Fruit fly (Drosophila melanogaster) whole organism, embryonic: ENCODE results near the gene barr.
A peak's percentile ranks its signal among the peaks of the same experiment; 100 is the strongest.

Experiments used
- Asciz ChIP-seq: fragments of 200-800 bp; sonication (Bioruptor generic); optimal IDR thresholded peaks from 2 replicates; lab custom pipeline; 2017; ENCODE audit warnings: missing biosample characterization, mild to moderate bottlenecking, missing genetic modification characterization, missing genetic modification reagents
- Atf-2 ChIP-seq: fragments of 200-800 bp; sonication (Bioruptor generic); optimal IDR thresholded peaks from 2 replicates; lab custom pipeline; 2016; ENCODE audit warnings: missing biosample characterization, missing genetic modification characterization
- Atf3 ChIP-seq: fragments of 200-800 bp; sonication (Bioruptor generic); optimal IDR thresholded peaks from 3 replicates; lab custom pipeline; 2016; ENCODE audit warnings: missing biosample characterization, missing genetic modification characterization
- CG10209 ChIP-seq: fragments of 200-800 bp; sonication (Bioruptor generic); optimal IDR thresholded peaks from 3 replicates; lab custom pipeline; 2017; ENCODE audit warnings: missing biosample characterization, mild to moderate bottlenecking, missing genetic modification characterization, missing genetic modification reagents
- CG12299 ChIP-seq: fragments of 200-800 bp; sonication (Bioruptor generic); optimal IDR thresholded peaks from 2 replicates; lab custom pipeline; 2018; ENCODE audit warnings: missing biosample characterization, mild to moderate bottlenecking, missing genetic modification characterization
- CG12942 ChIP-seq: fragments of 200-800 bp; sonication (Bioruptor generic); optimal IDR thresholded peaks from 3 replicates; lab custom pipeline; 2016; ENCODE audit warnings: missing biosample characterization, missing genetic modification characterization
- CG13775 ChIP-seq: fragments of 200-800 bp; sonication (Bioruptor generic); optimal IDR thresholded peaks from 3 replicates; lab custom pipeline; 2017; ENCODE audit warnings: missing biosample characterization, mild to moderate bottlenecking, missing genetic modification characterization
- CG17912 ChIP-seq: fragments of 200-800 bp; sonication (Bioruptor generic); optimal IDR thresholded peaks from 2 replicates; lab custom pipeline; 2018; ENCODE audit warnings: missing biosample characterization, mild to moderate bottlenecking, missing genetic modification characterization
- CG2116 ChIP-seq: fragments of 200-800 bp; sonication (Bioruptor generic); optimal IDR thresholded peaks from 3 replicates; lab custom pipeline; 2018; ENCODE audit warnings: missing biosample characterization, mild to moderate bottlenecking, missing genetic modification characterization
- CG2120 ChIP-seq: fragments of 200-800 bp; sonication (Bioruptor generic); optimal IDR thresholded peaks from 3 replicates; lab custom pipeline; 2016; ENCODE audit warnings: missing biosample characterization, missing genetic modification characterization
- CG2202 ChIP-seq: fragments of 200-800 bp; sonication (Bioruptor generic); optimal IDR thresholded peaks from 2 replicates; lab custom pipeline; 2018; ENCODE audit warnings: missing biosample characterization, mild to moderate bottlenecking, missing genetic modification characterization
- CG3407 ChIP-seq: fragments of 200-800 bp; sonication (Bioruptor generic); optimal IDR thresholded peaks from 2 replicates; lab custom pipeline; 2018; ENCODE audit warnings: missing biosample characterization, mild to moderate bottlenecking, missing genetic modification characterization
- CG34422 ChIP-seq: fragments of 200-800 bp; sonication (Bioruptor generic); IDR thresholded peaks from 3 replicates; pipeline ENCODE4 v1.3.6; 2022; ENCODE audit warnings: missing biosample characterization, missing genetic modification characterization
- CG3838 ChIP-seq: fragments of 200-800 bp; sonication (Bioruptor generic); optimal IDR thresholded peaks from 3 replicates; lab custom pipeline; 2016; ENCODE audit warnings: missing biosample characterization, missing genetic modification characterization
- CG4282 ChIP-seq: fragments of 200-800 bp; sonication (Bioruptor generic); optimal IDR thresholded peaks from 2 replicates; lab custom pipeline; 2016; ENCODE audit warnings: missing biosample characterization, missing genetic modification characterization
- CG4707 ChIP-seq: fragments of 200-800 bp; sonication (Bioruptor generic); optimal IDR thresholded peaks from 2 replicates; lab custom pipeline; 2018; ENCODE audit warnings: missing biosample characterization, mild to moderate bottlenecking, missing genetic modification characterization, moderate library complexity
- CG5953 ChIP-seq: fragments of 200-800 bp; sonication (Bioruptor generic); IDR thresholded peaks from 2 replicates; pipeline ENCODE4 v1.3.6; 2022; ENCODE audit warnings: missing biosample characterization, missing genetic modification characterization
- CG6683 ChIP-seq: fragments of 200-800 bp; sonication (Bioruptor generic); optimal IDR thresholded peaks from 2 replicates; lab custom pipeline; 2017; ENCODE audit warnings: missing biosample characterization, mild to moderate bottlenecking, missing genetic modification characterization, missing genetic modification reagents
- CG7357 ChIP-seq: fragments of 200-800 bp; sonication (Bioruptor generic); IDR thresholded peaks from 3 replicates; pipeline ENCODE4 v1.3.6; 2022; ENCODE audit warnings: missing biosample characterization, missing genetic modification characterization
- CG7556 ChIP-seq: fragments of 200-800 bp; sonication (Bioruptor generic); optimal IDR thresholded peaks from 2 replicates; lab custom pipeline; 2017; ENCODE audit warnings: missing biosample characterization, mild to moderate bottlenecking, missing genetic modification characterization
- CG7987 ChIP-seq: fragments of 200-800 bp; sonication (Bioruptor generic); optimal IDR thresholded peaks from 2 replicates; lab custom pipeline; 2018; ENCODE audit warnings: missing biosample characterization, mild to moderate bottlenecking, missing genetic modification characterization, moderate library complexity
- CG8290 ChIP-seq, 3 experiments: fragments of 200-800 bp; sonication (Bioruptor generic); optimal IDR thresholded peaks; 2 replicates each; lab custom pipeline; 2016 to 2019; ENCODE audit warnings: missing biosample characterization in 3 of 3, missing genetic modification characterization in 3 of 3, mild to moderate bottlenecking in 2 of 3, moderate library complexity in 1 of 3
- CG9437 ChIP-seq: fragments of 200-800 bp; sonication (Bioruptor generic); optimal IDR thresholded peaks from 2 replicates; lab custom pipeline; 2018; ENCODE audit warnings: missing biosample characterization, mild to moderate bottlenecking, missing genetic modification characterization
- CG9609 ChIP-seq: fragments of 200-800 bp; sonication (Bioruptor generic); optimal IDR thresholded peaks from 3 replicates; lab custom pipeline; 2016; ENCODE audit warnings: missing biosample characterization, missing genetic modification characterization
- CG9876 ChIP-seq: fragments of 200-800 bp; sonication (Bioruptor generic); optimal IDR thresholded peaks from 2 replicates; lab custom pipeline; 2016; ENCODE audit warnings: missing biosample characterization, missing genetic modification characterization
- CoRest ChIP-seq: fragments of 200-800 bp; sonication (Bioruptor generic); optimal IDR thresholded peaks from 3 replicates; lab custom pipeline; 2018; ENCODE audit warnings: missing biosample characterization, mild to moderate bottlenecking, missing genetic modification characterization, moderate library complexity
- Dip3 ChIP-seq: fragments of 200-800 bp; sonication (Bioruptor generic); optimal IDR thresholded peaks from 3 replicates; lab custom pipeline; 2016; ENCODE audit warnings: missing biosample characterization, missing genetic modification characterization
- Eip74EF ChIP-seq, 2 experiments: fragments of 200-800 bp in 1 of 2; fragments of >200 bp in 1 of 2; sonication (Bioruptor generic) in 1 of 2; optimal IDR thresholded peaks; 2 replicates each; lab custom pipeline; 2017 to 2019; ENCODE audit warnings: missing biosample characterization in 2 of 2, missing genetic modification characterization in 2 of 2, mild to moderate bottlenecking in 1 of 2, moderate library complexity in 1 of 2
- HmgD ChIP-seq: fragments of 200-800 bp; sonication (Bioruptor generic); optimal IDR thresholded peaks from 3 replicates; lab custom pipeline; 2016; ENCODE audit warnings: missing biosample characterization, missing genetic modification characterization
- Lhr ChIP-seq: fragments of 200-800 bp; sonication (Bioruptor generic); optimal IDR thresholded peaks from 3 replicates; lab custom pipeline; 2017; ENCODE audit warnings: mild to moderate bottlenecking, missing biosample characterization, missing genetic modification reagents, missing genetic modification characterization
- Lpt ChIP-seq: fragments of >200 bp; optimal IDR thresholded peaks from 2 replicates; lab custom pipeline; 2018; ENCODE audit warnings: missing biosample characterization, missing genetic modification characterization
- Nf-YB ChIP-seq: fragments of 200-800 bp; sonication (Bioruptor generic); optimal IDR thresholded peaks from 3 replicates; lab custom pipeline; 2019; ENCODE audit warnings: missing biosample characterization, mild to moderate bottlenecking, missing genetic modification characterization, moderate library complexity
- Spps ChIP-seq: fragments of 200-800 bp; sonication (Bioruptor generic); optimal IDR thresholded peaks from 2 replicates; lab custom pipeline; 2018; ENCODE audit warnings: missing biosample characterization, mild to moderate bottlenecking, missing genetic modification characterization
- Ssrp ChIP-seq: fragments of 200-800 bp; sonication (Bioruptor generic); optimal IDR thresholded peaks from 2 replicates; lab custom pipeline; 2018; ENCODE audit warnings: missing biosample characterization, mild to moderate bottlenecking, missing genetic modification characterization, moderate library complexity
- ara ChIP-seq: fragments of 200-800 bp; sonication (Bioruptor generic); IDR thresholded peaks from 2 replicates; pipeline ENCODE4 v1.3.6; 2022; ENCODE audit warnings: missing biosample characterization, missing genetic modification characterization
- bab2 ChIP-seq: fragments of 200-800 bp; sonication (Bioruptor generic); optimal IDR thresholded peaks from 2 replicates; lab custom pipeline; 2016; ENCODE audit warnings: missing biosample characterization, missing genetic modification characterization
- bbx ChIP-seq: fragments of 200-800 bp; sonication (Bioruptor generic); IDR thresholded peaks from 2 replicates; pipeline ENCODE4 v1.3.6; 2022; ENCODE audit warnings: missing biosample characterization, missing genetic modification characterization; ENCODE audit not compliant: partially characterized antibody
- cg ChIP-seq: fragments of 200-800 bp; sonication (Bioruptor generic); optimal IDR thresholded peaks from 3 replicates; lab custom pipeline; 2019; ENCODE audit warnings: missing biosample characterization, mild to moderate bottlenecking, missing genetic modification characterization, moderate library complexity
- chm ChIP-seq: fragments of 200-800 bp; sonication (Bioruptor generic); IDR thresholded peaks from 2 replicates; pipeline ENCODE4 v1.3.6; 2022; ENCODE audit warnings: missing biosample characterization, missing genetic modification characterization
- dimm ChIP-seq: fragments of 200-800 bp; sonication (Bioruptor generic); IDR thresholded peaks from 2 replicates; pipeline ENCODE4 v1.3.6; 2022; ENCODE audit warnings: missing biosample characterization, missing genetic modification characterization
- dpn ChIP-seq, 2 experiments: fragments of 200-800 bp; sonication (Bioruptor generic); optimal IDR thresholded peaks; 3 replicates each; lab custom pipeline; 2016; ENCODE audit warnings: missing biosample characterization in 2 of 2, missing genetic modification characterization in 2 of 2
- fd102C ChIP-seq: fragments of 200-800 bp; sonication (Bioruptor generic); optimal IDR thresholded peaks from 2 replicates; lab custom pipeline; 2018; ENCODE audit warnings: missing biosample characterization, mild to moderate bottlenecking, missing genetic modification characterization, moderate library complexity
- lola ChIP-seq, 3 experiments: fragments of >200 bp in 2 of 3; fragments of 200-800 bp in 1 of 3; sonication (Bioruptor generic) in 1 of 3; optimal IDR thresholded peaks; 2 replicates each; lab custom pipeline; 2017 to 2019; ENCODE audit warnings: missing biosample characterization in 3 of 3, missing genetic modification characterization in 3 of 3, mild to moderate bottlenecking in 1 of 3, moderate library complexity in 1 of 3
- psq ChIP-seq: fragments of 200-800 bp; sonication (Bioruptor generic); optimal IDR thresholded peaks from 2 replicates; lab custom pipeline; 2017; ENCODE audit warnings: missing biosample characterization, missing genetic modification characterization
- slbo ChIP-seq: fragments of 200-800 bp; sonication (Bioruptor generic); IDR thresholded peaks from 2 replicates; pipeline ENCODE4 v1.3.6; 2022; ENCODE audit warnings: missing biosample characterization, missing genetic modification characterization
- sr ChIP-seq: fragments of 200-800 bp; sonication (Bioruptor generic); IDR thresholded peaks from 3 replicates; pipeline ENCODE4 v1.3.6; 2022; ENCODE audit warnings: missing biosample characterization, missing genetic modification characterization
- tio ChIP-seq: fragments of 200-800 bp; sonication (Bioruptor generic); optimal IDR thresholded peaks from 2 replicates; lab custom pipeline; 2017; ENCODE audit warnings: missing biosample characterization, missing genetic modification characterization, inconsistent platforms
- unpg ChIP-seq: fragments of 200-800 bp; sonication (Bioruptor generic); optimal IDR thresholded peaks from 3 replicates; lab custom pipeline; 2018; ENCODE audit warnings: missing biosample characterization, mild to moderate bottlenecking, missing genetic modification characterization, moderate library complexity
- wdn ChIP-seq: fragments of 200-800 bp; sonication (Bioruptor generic); IDR thresholded peaks from 2 replicates; pipeline ENCODE4 v1.3.6; 2022; ENCODE audit warnings: missing biosample characterization, missing genetic modification characterization
- yki ChIP-seq: fragments of >200 bp; optimal IDR thresholded peaks from 3 replicates; lab custom pipeline; 2018

barr gene

DNA sequence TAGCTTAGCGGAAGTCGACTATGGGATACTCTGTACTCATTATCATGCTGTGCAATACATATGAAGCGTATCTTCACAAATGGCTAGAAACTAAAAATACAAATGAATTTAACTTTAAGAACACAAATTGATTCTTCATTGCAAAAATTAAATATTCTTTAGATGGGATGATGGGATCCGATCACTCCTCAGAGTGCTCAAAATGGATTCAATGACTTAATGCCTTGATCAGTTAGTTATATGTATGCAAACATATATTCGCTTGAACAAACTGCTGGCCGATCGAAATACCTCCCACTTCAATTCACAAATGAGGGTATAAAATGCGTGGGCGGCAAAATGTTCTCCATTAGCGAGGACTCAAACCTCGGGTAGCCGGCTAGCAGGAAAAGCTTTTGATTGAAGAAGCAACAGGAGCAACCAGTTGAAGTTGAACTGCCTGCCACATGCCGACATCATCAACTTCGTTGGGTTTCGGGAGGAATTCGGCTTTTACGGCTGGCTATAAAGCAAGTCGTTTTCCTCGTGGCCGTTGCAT, 33.7 kb downstream of the barr start, which contains the start of gene sNPF:
Gene sNPF (plus strand): TSS at position 534 of the 538 bp plus-strand sequence.
- peak; percentile 49 for TF ChIP-seq CG9609 (GFP tag; lab: Kevin White, UChicago)
- peak; percentile 85 for TF ChIP-seq CG7556 (GFP tag; lab: Kevin White, UChicago)
- TF ChIP-seq CG4707 (GFP tag; lab: Kevin White, UChicago), result no peak
- no peak for TF ChIP-seq CG6683
- TF ChIP-seq dpn (GFP tag; optimal IDR thresholded peaks at IDR 0.05; lab: Kevin White, UChicago), result peak; percentile 47 to 50
- TF ChIP-seq sr (GFP tag; lab: Robert Waterston, UW), result peak; percentile 55; the same call in 1 of the 3 replicates
- no peak for TF ChIP-seq Spps (tag; lab: Kevin White, UChicago)
- peak; percentile 54 for TF ChIP-seq Atf3
- no peak for TF ChIP-seq CG3838
- TF ChIP-seq CG4282 (GFP tag; lab: Kevin White, UChicago), result no peak
- TF ChIP-seq chm (GFP tag; lab: Robert Waterston, UW), result no peak
- TF ChIP-seq CG34422 (GFP tag; lab: Robert Waterston, UW), result no peak
- TF ChIP-seq wdn (GFP tag; lab: Robert Waterston, UW), result no peak
- TF ChIP-seq CoRest (tag; lab: Kevin White, UChicago), result peak; percentile 69
- TF ChIP-seq CG7357 (GFP tag; lab: Robert Waterston, UW), result no peak
- TF ChIP-seq CG2116 (GFP tag; lab: Kevin White, UChicago), result no peak
- no peak for TF ChIP-seq CG8290 (GFP tag; optimal IDR thresholded peaks at IDR 0.05; lab: Kevin White, UChicago)
- peak in 1 of 2 experiments; percentile 5 for TF ChIP-seq CG8290 (tag; optimal IDR thresholded peaks at IDR 0.05; lab: Kevin White, UChicago)
- no peak for TF ChIP-seq dimm (GFP tag; lab: Robert Waterston, UW)
- no peak for TF ChIP-seq unpg (GFP tag; lab: Kevin White, UChicago)
- no peak for TF ChIP-seq fd102C (GFP tag; lab: Kevin White, UChicago)
- TF ChIP-seq CG9437 (GFP tag; lab: Kevin White, UChicago), result peak; percentile 54
- TF ChIP-seq CG17912 (GFP tag; lab: Kevin White, UChicago), result no peak
- no peak for TF ChIP-seq Asciz (GFP tag; lab: Kevin White, UChicago)
- no peak for TF ChIP-seq ara (GFP tag; lab: Robert Waterston, UW)
- TF ChIP-seq yki, result no peak
- TF ChIP-seq bab2 (GFP tag; lab: Kevin White, UChicago), result peak; percentile 55
- no peak for TF ChIP-seq CG12299
- no peak for TF ChIP-seq lola (GFP tag; optimal IDR thresholded peaks at IDR 0.05; lab: Kevin White, UChicago)
- TF ChIP-seq slbo (GFP tag; lab: Robert Waterston, UW), result peak; percentile 75
- peak; percentile 87 for TF ChIP-seq CG2120 (GFP tag; lab: Kevin White, UChicago)
- TF ChIP-seq CG13775, result peak; percentile 61
- no peak for TF ChIP-seq CG7987
- no peak for TF ChIP-seq CG5953 (GFP tag; lab: Robert Waterston, UW)
- peak; percentile 44 for TF ChIP-seq Atf-2 (GFP tag; lab: Kevin White, UChicago)
- TF ChIP-seq cg (GFP tag; lab: Kevin White, UChicago), result no peak
- no peak for TF ChIP-seq CG3407 (GFP tag; lab: Kevin White, UChicago)
- TF ChIP-seq Lpt (GFP tag; lab: Kevin White, UChicago), result no peak
- no peak for TF ChIP-seq psq
- TF ChIP-seq CG9876 (GFP tag; lab: Kevin White, UChicago), result no peak
- TF ChIP-seq Eip74EF (GFP tag; optimal IDR thresholded peaks at IDR 0.05; lab: Kevin White, UChicago), result no peak
- peak; percentile 15 for TF ChIP-seq CG12942 (GFP tag; lab: Kevin White, UChicago)
- peak; percentile 52 for TF ChIP-seq tio (GFP tag; lab: Kevin White, UChicago)
- TF ChIP-seq CG2202 (tag; lab: Kevin White, UChicago), result no peak
- no peak for TF ChIP-seq Ssrp (tag; lab: Kevin White, UChicago)
- peak; percentile 71 for TF ChIP-seq CG10209 (GFP tag; lab: Kevin White, UChicago)
- no peak for TF ChIP-seq Nf-YB (GFP tag; lab: Kevin White, UChicago)
- peak; percentile 54 for TF ChIP-seq Dip3 (GFP tag; lab: Kevin White, UChicago)
- no peak for TF ChIP-seq bbx (GFP tag; lab: Robert Waterston, UW)
- TF ChIP-seq HmgD (GFP tag; lab: Kevin White, UChicago), result no peak
- TF ChIP-seq Lhr, result no peak
